Fruit fly (Drosophila melanogaster) whole organism, embryonic: ENCODE measurements around the gene CG34300.

ENCODE experiments used
- Aef1 ChIP-seq: fragments of 200-800 bp; sonication (Bioruptor generic); IDR thresholded peaks from 3 replicates; pipeline ENCODE4 v1.3.6; 2022; ENCODE audit warnings: missing biosample characterization, missing genetic modification characterization
- Bdp1 ChIP-seq: fragments of 200-800 bp; sonication (Bioruptor generic); optimal IDR thresholded peaks from 3 replicates; lab custom pipeline; 2016; ENCODE audit warnings: missing biosample characterization, missing genetic modification characterization
- C15 ChIP-seq: fragments of 200-800 bp; sonication (Bioruptor generic); IDR thresholded peaks from 3 replicates; pipeline ENCODE4 v1.3.6; 2022; ENCODE audit warnings: missing biosample characterization, missing genetic modification characterization
- CG1024 ChIP-seq: fragments of 200-800 bp; sonication (Bioruptor generic); IDR thresholded peaks from 2 replicates; pipeline ENCODE4 v1.3.6; 2022; ENCODE audit warnings: missing biosample characterization, missing genetic modification characterization
- CG10274 ChIP-seq: fragments of 200-800 bp; sonication (Bioruptor generic); optimal IDR thresholded peaks from 3 replicates; lab custom pipeline; 2017; ENCODE audit warnings: missing biosample characterization, mild to moderate bottlenecking, missing genetic modification characterization
- CG10654 ChIP-seq: fragments of 200-800 bp; sonication (Bioruptor generic); optimal IDR thresholded peaks from 2 replicates; lab custom pipeline; 2016; ENCODE audit warnings: missing biosample characterization, missing genetic modification characterization
- CG12236 ChIP-seq: fragments of 200-800 bp; sonication (Bioruptor generic); optimal IDR thresholded peaks from 2 replicates; lab custom pipeline; 2016; ENCODE audit warnings: missing biosample characterization, missing genetic modification characterization
- CG12942 ChIP-seq: fragments of 200-800 bp; sonication (Bioruptor generic); optimal IDR thresholded peaks from 3 replicates; lab custom pipeline; 2016; ENCODE audit warnings: missing biosample characterization, missing genetic modification characterization
- CG13775 ChIP-seq: fragments of 200-800 bp; sonication (Bioruptor generic); optimal IDR thresholded peaks from 3 replicates; lab custom pipeline; 2017; ENCODE audit warnings: missing biosample characterization, mild to moderate bottlenecking, missing genetic modification characterization
- CG14965 ChIP-seq: fragments of 200-800 bp; sonication (Bioruptor generic); optimal IDR thresholded peaks from 2 replicates; lab custom pipeline; 2016; ENCODE audit warnings: missing biosample characterization, missing genetic modification characterization, borderline replicate concordance
- CG15011 ChIP-seq: fragments of 200-800 bp; sonication (Bioruptor generic); optimal IDR thresholded peaks from 3 replicates; lab custom pipeline; 2018; ENCODE audit warnings: missing biosample characterization, mild to moderate bottlenecking, missing genetic modification characterization
- CG17328 ChIP-seq: fragments of 200-800 bp; sonication (Bioruptor generic); IDR thresholded peaks from 2 replicates; pipeline ENCODE4 v1.3.6; 2022; ENCODE audit warnings: missing biosample characterization, missing genetic modification characterization
- CG17385 ChIP-seq: fragments of 200-800 bp; sonication (Bioruptor generic); optimal IDR thresholded peaks from 3 replicates; lab custom pipeline; 2018; ENCODE audit warnings: missing biosample characterization, mild to moderate bottlenecking, missing genetic modification characterization
- CG17912 ChIP-seq: fragments of 200-800 bp; sonication (Bioruptor generic); optimal IDR thresholded peaks from 2 replicates; lab custom pipeline; 2018; ENCODE audit warnings: missing biosample characterization, mild to moderate bottlenecking, missing genetic modification characterization
- CG1832 ChIP-seq: fragments of 200-800 bp; sonication (Bioruptor generic); optimal IDR thresholded peaks from 2 replicates; lab custom pipeline; 2017; ENCODE audit warnings: missing biosample characterization, mild to moderate bottlenecking, missing genetic modification characterization, inconsistent platforms
- CG2116 ChIP-seq: fragments of 200-800 bp; sonication (Bioruptor generic); optimal IDR thresholded peaks from 3 replicates; lab custom pipeline; 2018; ENCODE audit warnings: missing biosample characterization, mild to moderate bottlenecking, missing genetic modification characterization
- CG30020 ChIP-seq: fragments of 200-800 bp; optimal IDR thresholded peaks from 2 replicates; lab custom pipeline; 2019; ENCODE audit warnings: missing biosample characterization, mild to moderate bottlenecking, missing genetic modification characterization, moderate library complexity
- CG31365 ChIP-seq: fragments of 200-800 bp; sonication (Bioruptor generic); optimal IDR thresholded peaks from 2 replicates; lab custom pipeline; 2018; ENCODE audit warnings: missing biosample characterization, mild to moderate bottlenecking, missing genetic modification characterization
- CG3281 ChIP-seq: fragments of 200-800 bp; sonication (Bioruptor generic); optimal IDR thresholded peaks from 3 replicates; lab custom pipeline; 2017; ENCODE audit warnings: missing biosample characterization, mild to moderate bottlenecking, missing genetic modification characterization
- CG3995 ChIP-seq: fragments of 200-800 bp; sonication (Bioruptor generic); optimal IDR thresholded peaks from 3 replicates; lab custom pipeline; 2016; ENCODE audit warnings: missing biosample characterization, missing genetic modification characterization
- CG5180 ChIP-seq: fragments of 200-800 bp; sonication (Bioruptor generic); optimal IDR thresholded peaks from 3 replicates; lab custom pipeline; 2017; ENCODE audit warnings: missing biosample characterization, missing genetic modification characterization, mild to moderate bottlenecking, moderate library complexity, missing genetic modification reagents
- CG6813 ChIP-seq: fragments of 200-800 bp; sonication (Bioruptor generic); optimal IDR thresholded peaks from 2 replicates; lab custom pipeline; 2017; ENCODE audit warnings: missing biosample characterization, missing genetic modification characterization, mild to moderate bottlenecking, moderate library complexity, missing genetic modification reagents
- CG7786 ChIP-seq: fragments of 200-800 bp; sonication (Bioruptor generic); optimal IDR thresholded peaks from 2 replicates; lab custom pipeline; 2016; ENCODE audit warnings: missing biosample characterization, missing genetic modification characterization
- CG8924 ChIP-seq: fragments of 200-800 bp; optimal IDR thresholded peaks from 3 replicates; lab custom pipeline; 2019; ENCODE audit warnings: missing biosample characterization, mild to moderate bottlenecking, missing genetic modification characterization, moderate library complexity
- CG9876 ChIP-seq: fragments of 200-800 bp; sonication (Bioruptor generic); optimal IDR thresholded peaks from 2 replicates; lab custom pipeline; 2016; ENCODE audit warnings: missing biosample characterization, missing genetic modification characterization
- D19B ChIP-seq: fragments of 200-800 bp; sonication (Bioruptor generic); optimal IDR thresholded peaks from 2 replicates; lab custom pipeline; 2017; ENCODE audit warnings: missing biosample characterization, mild to moderate bottlenecking, missing genetic modification characterization
- Doc2 ChIP-seq: fragments of 200-800 bp; sonication (Bioruptor generic); IDR thresholded peaks from 2 replicates; pipeline ENCODE4 v1.3.6; 2022; ENCODE audit warnings: missing biosample characterization, missing genetic modification characterization
- Doc3 ChIP-seq: fragments of 200-800 bp; sonication (Bioruptor generic); IDR thresholded peaks from 3 replicates; pipeline ENCODE4 v1.3.6; 2022; ENCODE audit warnings: missing biosample characterization, missing genetic modification characterization; ENCODE audit not compliant: partially characterized antibody
- Elba2 ChIP-seq: fragments of 200-800 bp; sonication (Bioruptor generic); optimal IDR thresholded peaks from 3 replicates; lab custom pipeline; 2016; ENCODE audit warnings: missing biosample characterization, missing genetic modification characterization
- Fer1 ChIP-seq: fragments of 200-800 bp; sonication (Bioruptor generic); optimal IDR thresholded peaks from 2 replicates; lab custom pipeline; 2017; ENCODE audit warnings: missing biosample characterization, mild to moderate bottlenecking, missing genetic modification characterization
- Gsc ChIP-seq: fragments of 200-800 bp; sonication (Bioruptor generic); IDR thresholded peaks from 2 replicates; pipeline ENCODE4 v1.3.6; 2022; ENCODE audit warnings: missing biosample characterization, missing genetic modification characterization
- Hey ChIP-seq: fragments of 200-800 bp; sonication (Bioruptor generic); optimal IDR thresholded peaks from 3 replicates; lab custom pipeline; 2018; ENCODE audit warnings: missing biosample characterization, mild to moderate bottlenecking, missing genetic modification characterization
- Hr51 ChIP-seq, 2 experiments: fragments of 200-800 bp; sonication (Bioruptor generic); optimal IDR thresholded peaks; 2 replicates in 1 of 2; 3 replicates in 1 of 2; lab custom pipeline; 2016 to 2018; ENCODE audit warnings: missing biosample characterization in 2 of 2, missing genetic modification characterization in 2 of 2, mild to moderate bottlenecking in 1 of 2, moderate library complexity in 1 of 2
- Max ChIP-seq: fragments of 200-800 bp; sonication (Bioruptor generic); optimal IDR thresholded peaks from 2 replicates; lab custom pipeline; 2016; ENCODE audit warnings: missing biosample characterization, mild to moderate bottlenecking, missing genetic modification characterization
- NC2α ChIP-seq: fragments of 200-800 bp; sonication (Bioruptor generic); optimal IDR thresholded peaks from 2 replicates; lab custom pipeline; 2016; ENCODE audit warnings: missing biosample characterization, missing genetic modification characterization
- Nf-YC ChIP-seq: fragments of 200-800 bp; optimal IDR thresholded peaks from 3 replicates; lab custom pipeline; 2019; ENCODE audit warnings: missing biosample characterization, mild to moderate bottlenecking, missing genetic modification characterization, moderate library complexity
- Poxn ChIP-seq: fragments of 200-800 bp; sonication (Bioruptor generic); IDR thresholded peaks from 2 replicates; pipeline ENCODE4 v1.3.6; 2022; ENCODE audit warnings: missing biosample characterization, missing genetic modification characterization
- Rx ChIP-seq: fragments of 200-800 bp; sonication (Bioruptor generic); IDR thresholded peaks from 2 replicates; pipeline ENCODE4 v1.3.6; 2022; ENCODE audit warnings: missing biosample characterization, missing genetic modification characterization
- TFAM ChIP-seq: fragments of 200-800 bp; sonication (Bioruptor generic); optimal IDR thresholded peaks from 2 replicates; lab custom pipeline; 2017; ENCODE audit warnings: missing biosample characterization, missing genetic modification characterization, inconsistent platforms
- bsh ChIP-seq, 2 experiments: fragments of 200-800 bp; sonication (Bioruptor generic); optimal IDR thresholded peaks; 2 replicates each; lab custom pipeline; 2017 to 2018; ENCODE audit warnings: mild to moderate bottlenecking in 2 of 2, missing biosample characterization in 2 of 2, missing genetic modification characterization in 2 of 2, moderate library complexity in 1 of 2
- chif ChIP-seq, 2 experiments: fragments of 200-800 bp; sonication (Bioruptor generic); optimal IDR thresholded peaks; 3 replicates each; lab custom pipeline; 2016; ENCODE audit warnings: missing biosample characterization in 2 of 2, missing genetic modification characterization in 2 of 2
- crp ChIP-seq, 2 experiments: fragments of 200-800 bp; sonication (Bioruptor generic); optimal IDR thresholded peaks; 2 replicates in 1 of 2; 3 replicates in 1 of 2; lab custom pipeline; 2017; ENCODE audit warnings: missing biosample characterization in 2 of 2, missing genetic modification characterization in 2 of 2, mild to moderate bottlenecking in 1 of 2, moderate library complexity in 1 of 2
- ftz-f1 ChIP-seq: fragments of 200-800 bp; sonication (Bioruptor generic); optimal IDR thresholded peaks from 2 replicates; lab custom pipeline; 2016; ENCODE audit warnings: missing biosample characterization, missing genetic modification characterization
- h ChIP-seq: fragments of >200 bp; optimal IDR thresholded peaks from 2 replicates; lab custom pipeline; 2017
- lmd ChIP-seq: fragments of 200-800 bp; sonication (Bioruptor generic); IDR thresholded peaks from 2 replicates; pipeline ENCODE4 v1.3.6; 2022; ENCODE audit warnings: missing biosample characterization, missing genetic modification characterization
- mirr ChIP-seq: fragments of 200-800 bp; sonication (Bioruptor generic); optimal IDR thresholded peaks from 3 replicates; lab custom pipeline; 2018; ENCODE audit warnings: missing biosample characterization, mild to moderate bottlenecking, missing genetic modification characterization
- phol ChIP-seq: fragments of 200-800 bp; sonication (Bioruptor generic); optimal IDR thresholded peaks from 3 replicates; lab custom pipeline; 2018; ENCODE audit warnings: missing biosample characterization, mild to moderate bottlenecking, missing genetic modification characterization, moderate library complexity
- sd ChIP-seq: fragments of 200-800 bp; sonication (Bioruptor generic); optimal IDR thresholded peaks from 3 replicates; lab custom pipeline; 2018; ENCODE audit warnings: missing biosample characterization, mild to moderate bottlenecking, missing genetic modification characterization, moderate library complexity
- toy ChIP-seq: fragments of 200-800 bp; sonication (Bioruptor generic); IDR thresholded peaks from 2 replicates; pipeline ENCODE4 v1.3.6; 2022; ENCODE audit warnings: missing biosample characterization, missing genetic modification characterization
- wek ChIP-seq: fragments of 200-800 bp; sonication (Bioruptor generic); optimal IDR thresholded peaks from 3 replicates; lab custom pipeline; 2018; ENCODE audit warnings: missing biosample characterization, mild to moderate bottlenecking, missing genetic modification characterization, moderate library complexity
- zfh1 ChIP-seq: fragments of 200-800 bp; sonication (Bioruptor generic); IDR thresholded peaks from 3 replicates; pipeline ENCODE4 v1.3.6; 2022; ENCODE audit warnings: missing biosample characterization, missing genetic modification characterization

CG34300 gene

dm6 chr3R:30296035-30296434 is 10.4 kb downstream of the CG34300 start (continued):
- TF ChIP-seq bsh (GFP tag; optimal IDR thresholded peaks at IDR 0.05; lab: Kevin White, UChicago) (peak; percentile 87 to 93), C15 (GFP tag; lab: Robert Waterston, UW) (peak; percentile 73; the same call in 1 of the 3 replicates), phol (tag; lab: Kevin White, UChicago) (peak; percentile 84), lmd (peak; percentile 85), crp (GFP tag; optimal IDR thresholded peaks at IDR 0.05; lab: Kevin White, UChicago) (peak in 1 of 2 experiments; percentile 12), Nf-YC (no peak), ftz-f1 (GFP tag; lab: Kevin White, UChicago) (no peak), Elba2 (peak; percentile 32), CG14965 (GFP tag; lab: Kevin White, UChicago) (no peak), NC2α (GFP tag; lab: Kevin White, UChicago) (no peak), CG13775 (peak; percentile 73), CG15011 (peak; percentile 56), Max (GFP tag; lab: Kevin White, UChicago) (peak; percentile 60), CG1832 (GFP tag; lab: Kevin White, UChicago) (no peak), D19B (GFP tag; lab: Kevin White, UChicago) (peak; percentile 7), Doc2 (GFP tag; lab: Robert Waterston, UW) (0 out of 2 replicates have a peak, but pooled peaks have one; percentile 22), CG17328 (GFP tag; lab: Robert Waterston, UW) (peak; percentile 94), sd (tag; lab: Kevin White, UChicago) (no peak), toy (GFP tag; lab: Robert Waterston, UW) (peak; percentile 57; the same call in 1 of the 2 replicates), CG8924 (tag; lab: Kevin White, UChicago) (peak; percentile 75), CG7786 (GFP tag; lab: Kevin White, UChicago) (peak; percentile 11), CG10274 (GFP tag; lab: Kevin White, UChicago) (peak; percentile 55), CG9876 (GFP tag; lab: Kevin White, UChicago) (no peak), CG6813 (GFP tag; lab: Kevin White, UChicago) (peak; percentile 30), CG12236 (GFP tag; lab: Kevin White, UChicago) (no peak), Aef1 (GFP tag; lab: Robert Waterston, UW) (peak; percentile 83), h (lab: Kevin White, UChicago) (no peak), CG31365 (tag; lab: Kevin White, UChicago) (no peak), Gsc (GFP tag; lab: Robert Waterston, UW) (0 out of 2 replicates have a peak, but pooled peaks have one; percentile 55), Hey (tag; lab: Kevin White, UChicago) (no peak), chif (GFP tag; optimal IDR thresholded peaks at IDR 0.05; lab: Kevin White, UChicago) (peak; percentile 53 to 70), zfh1 (GFP tag; lab: Robert Waterston, UW) (peak; percentile 92), CG17912 (no peak), CG3995 (no peak), Fer1 (GFP tag; lab: Kevin White, UChicago) (peak; percentile 45), CG17385 (peak; percentile 60), mirr (GFP tag; lab: Kevin White, UChicago) (no peak), Rx (peak; percentile 75), TFAM (GFP tag; lab: Kevin White, UChicago) (no peak), Poxn (GFP tag; lab: Robert Waterston, UW) (0 out of 2 replicates have a peak, but pooled peaks have one; percentile 5), CG2116 (GFP tag; lab: Kevin White, UChicago) (peak; percentile 11), CG1024 (GFP tag; lab: Robert Waterston, UW) (peak; percentile 79), CG5180 (GFP tag; lab: Kevin White, UChicago) (peak; percentile 4), CG30020 (tag; lab: Kevin White, UChicago) (no peak), Bdp1 (GFP tag; lab: Kevin White, UChicago) (peak; percentile 22), CG12942 (peak; percentile 79), CG3281 (GFP tag; lab: Kevin White, UChicago) (peak; percentile 67), Hr51 (GFP tag; optimal IDR thresholded peaks at IDR 0.05; lab: Kevin White, UChicago) (peak in 1 of 2 experiments; percentile 88), Doc3 (GFP tag; lab: Robert Waterston, UW) (no peak), CG10654 (GFP tag; lab: Kevin White, UChicago) (peak; percentile 68), wek (peak; percentile 14)
